Fruit fly (Drosophila melanogaster): ENCODE measurements around the gene CG31673.

Gene CG31673

dm6 chr2L:20812283-20813189, 16.9 kb upstream of the CG31673 start:
- TF ChIP-seq CG4730 (GFP tag; IDR thresholded peaks at IDR 0.05) (no peak), HLHmδ (GFP tag; optimal IDR thresholded peaks at IDR 0.05) (no peak), sr (GFP tag; IDR thresholded peaks at IDR 0.05) (no peak), HmgD (GFP tag; optimal IDR thresholded peaks at IDR 0.05) (no peak), cwo (GFP tag; optimal IDR thresholded peaks at IDR 0.05) (no peak), sens (GFP tag) (peak; percentile 25), sd (tag; optimal IDR thresholded peaks at IDR 0.05) (peak; percentile 14), bsh (GFP tag; optimal IDR thresholded peaks at IDR 0.05) (no peak), grn (GFP tag; optimal IDR thresholded peaks at IDR 0.05) (peak; percentile 2), Hand (GFP tag; optimal IDR thresholded peaks at IDR 0.05) (no peak), Ada2b (GFP tag; IDR thresholded peaks at IDR 0.05) (0 out of 2 replicates have a peak, but pooled peaks have one; percentile 20), lov (optimal IDR thresholded peaks at IDR 0.05) (no peak), lov (GFP tag; IDR thresholded peaks at IDR 0.05) (no peak), CG31224 (GFP tag; IDR thresholded peaks at IDR 0.05) (no peak), Med (GFP tag) (peak; percentile 42), chinmo (GFP tag; IDR thresholded peaks at IDR 0.05; ENCODE audit: partially characterized antibody) (0 out of 4 replicates have a peak, but pooled peaks have one; percentile 52), CG15514 (GFP tag; optimal IDR thresholded peaks at IDR 0.05) (no peak), CG10321 (GFP tag; IDR thresholded peaks at IDR 0.05) (no peak), CG8290 (GFP tag; optimal IDR thresholded peaks at IDR 0.05) (no peak), CG8290 (tag; optimal IDR thresholded peaks at IDR 0.05) (peak in 1 of 2 experiments; percentile 30), HLH4C (GFP tag; IDR thresholded peaks at IDR 0.05; ENCODE audit: partially characterized antibody) (no peak), Tbp (GFP tag; optimal IDR thresholded peaks at IDR 0.05) (no peak), B-H1 (GFP tag; IDR thresholded peaks at IDR 0.05) (no peak), nom (GFP tag; optimal IDR thresholded peaks at IDR 0.05) (peak; percentile 78), Atf3 (GFP tag; optimal IDR thresholded peaks at IDR 0.05) (no peak), CG11696 (GFP tag; IDR thresholded peaks at IDR 0.05) (0 out of 2 replicates have a peak, but pooled peaks have one; percentile 11)

- no peak for TF ChIP-seq btn (GFP tag; optimal IDR thresholded peaks at IDR 0.05)
- TF ChIP-seq CG1792 (GFP tag; optimal IDR thresholded peaks at IDR 0.05), result no peak
- TF ChIP-seq Lim3 (GFP tag; IDR thresholded peaks at IDR 0.05), result no peak
- TF ChIP-seq rib (GFP tag; IDR thresholded peaks at IDR 0.05), result no peak
- TF ChIP-seq Stat92E (GFP tag; optimal IDR thresholded peaks at IDR 0.05), result no peak
- TF ChIP-seq CG7556 (GFP tag; optimal IDR thresholded peaks at IDR 0.05), result no peak
- no peak for TF ChIP-seq CG12104 (GFP tag; optimal IDR thresholded peaks at IDR 0.05)
- no peak for TF ChIP-seq az2 (GFP tag; optimal IDR thresholded peaks at IDR 0.05)
Measured at dm6 chr2L:20816140-20816539, 13.3 kb upstream of the CG31673 start, which contains the start of gene CG33322. TSS of gene CG33322 (minus strand) at chr2L:20816240.

DNA sequence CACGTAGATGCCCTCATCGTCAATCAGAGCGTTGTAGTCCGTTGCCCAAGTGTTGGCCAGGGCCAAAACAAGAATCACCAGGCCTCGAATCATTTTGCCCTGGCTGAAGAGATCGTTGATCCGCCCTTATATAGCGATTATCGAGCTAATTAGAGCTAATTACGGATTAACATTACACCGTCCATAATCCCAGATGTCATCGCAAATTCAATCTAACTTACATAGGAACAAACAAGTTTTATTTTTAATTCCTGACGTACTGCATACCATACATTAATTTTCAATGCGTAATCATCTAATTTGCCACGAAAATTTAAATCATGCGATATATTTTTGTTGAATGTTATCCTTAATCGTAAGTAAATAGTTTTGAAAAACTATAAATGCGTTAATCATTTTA, 12.2 kb upstream of the CG31673 start, which contains the start of gene CheB38b:
Gene CheB38b, minus strand, starts transcription at position 101 of the 400 bp plus-strand sequence.
- no peak for TF ChIP-seq Ptx1 (GFP tag; IDR thresholded peaks at IDR 0.05)
- TF ChIP-seq CG2875 (GFP tag; optimal IDR thresholded peaks at IDR 0.05), result no peak
- no peak for TF ChIP-seq CG9727 (GFP tag; optimal IDR thresholded peaks at IDR 0.05)
- no peak for TF ChIP-seq CG8359 (GFP tag; optimal IDR thresholded peaks at IDR 0.05; ENCODE audit: borderline replicate concordance)
- no peak for TF ChIP-seq CG2116 (GFP tag; optimal IDR thresholded peaks at IDR 0.05)

All from whole organism, embryonic.